Fruit fly (Drosophila melanogaster): ENCODE results near the gene Vdup1.

Vdup1 gene

dm6 chr3L:131151-131997 is 47.4 kb downstream of the Vdup1 start:
- no peak for TF ChIP-seq CG8478 (optimal IDR thresholded peaks at IDR 0.05)
- TF ChIP-seq CTCF (optimal IDR thresholded peaks at IDR 0.05): no peak

- TF ChIP-seq CG8478 (optimal IDR thresholded peaks at IDR 0.05): no peak
Observed at dm6 chr3L:130798-131150, 48.0 kb downstream of the Vdup1 start.

- TF ChIP-seq CG8478 (optimal IDR thresholded peaks at IDR 0.05): no peak
- no peak for TF ChIP-seq CTCF (optimal IDR thresholded peaks at IDR 0.05)
Observed at dm6 chr3L:129311-129816, 49.4 kb downstream of the Vdup1 start, which contains the start of gene Pdk1. TSS of gene Pdk1 (plus strand) at chr3L:129450.

- TF ChIP-seq CG8478 (optimal IDR thresholded peaks at IDR 0.05) (no peak), CTCF (optimal IDR thresholded peaks at IDR 0.05) (no peak)
Observed at dm6 chr3L:128295-129117, 50.3 kb downstream of the Vdup1 start.

- TF ChIP-seq CG8478 (optimal IDR thresholded peaks at IDR 0.05): no peak
- TF ChIP-seq CTCF (optimal IDR thresholded peaks at IDR 0.05): no peak
Observed at dm6 chr3L:127450-127849, 51.3 kb downstream of the Vdup1 start.
